Fruit fly (Drosophila melanogaster): ENCODE data around the gene CG32987.

CG32987 gene

dm6 chr2L:8852235-8852634 is 11.4 kb upstream of the CG32987 start (continued):
- no peak for TF ChIP-seq lbe (GFP tag; optimal IDR thresholded peaks at IDR 0.05)
- TF ChIP-seq Hey (tag; optimal IDR thresholded peaks at IDR 0.05) = peak; percentile 76
- no peak for TF ChIP-seq Gug (GFP tag; IDR thresholded peaks at IDR 0.05)
- no peak for TF ChIP-seq ab (GFP tag; optimal IDR thresholded peaks at IDR 0.05)
- TF ChIP-seq peb (GFP tag; IDR thresholded peaks at IDR 0.05) = no peak
- no peak for TF ChIP-seq CG11085 (GFP tag; IDR thresholded peaks at IDR 0.05)
- peak; percentile 11 for TF ChIP-seq phol (tag; optimal IDR thresholded peaks at IDR 0.05)
- no peak for TF ChIP-seq Dek (tag; optimal IDR thresholded peaks at IDR 0.05)
- no peak for TF ChIP-seq amos (GFP tag; IDR thresholded peaks at IDR 0.05; ENCODE audit: partially characterized antibody)
- no peak for TF ChIP-seq CG12155 (GFP tag; optimal IDR thresholded peaks at IDR 0.05)
- TF ChIP-seq CG30403 (GFP tag; optimal IDR thresholded peaks at IDR 0.05) = no peak
- TF ChIP-seq Sox102F (GFP tag; optimal IDR thresholded peaks at IDR 0.05) = peak; percentile 22
- TF ChIP-seq CG10654 (GFP tag; optimal IDR thresholded peaks at IDR 0.05) = no peak
- TF ChIP-seq unc-4 (GFP tag; IDR thresholded peaks at IDR 0.05; ENCODE audit: partially characterized antibody) = no peak
- TF ChIP-seq Mad (GFP tag; optimal IDR thresholded peaks at IDR 0.05) = no peak
- no peak for TF ChIP-seq CG9215 (GFP tag; IDR thresholded peaks at IDR 0.05)
- no peak for TF ChIP-seq Aef1 (GFP tag; IDR thresholded peaks at IDR 0.05)
- TF ChIP-seq az2 (GFP tag; optimal IDR thresholded peaks at IDR 0.05) = no peak
- TF ChIP-seq CG16863 (GFP tag; optimal IDR thresholded peaks at IDR 0.05) = peak; percentile 38
- TF ChIP-seq hth (optimal IDR thresholded peaks at IDR 0.05) = no peak
- TF ChIP-seq CG3726 (GFP tag; IDR thresholded peaks at IDR 0.05) = no peak
- no peak for TF ChIP-seq Poxn (GFP tag; IDR thresholded peaks at IDR 0.05)
- TF ChIP-seq CG12104 (GFP tag; optimal IDR thresholded peaks at IDR 0.05) = peak; percentile 47
- no peak for TF ChIP-seq CG6791 (GFP tag; IDR thresholded peaks at IDR 0.05; ENCODE audit: partially characterized antibody)
- peak; percentile 53 for TF ChIP-seq CG10267 (tag; optimal IDR thresholded peaks at IDR 0.05)
- TF ChIP-seq unpg (GFP tag; optimal IDR thresholded peaks at IDR 0.05) = peak; percentile 69
- TF ChIP-seq D (optimal IDR thresholded peaks at IDR 0.05) = no peak
- peak; percentile 83 for TF ChIP-seq D (GFP tag; optimal IDR thresholded peaks at IDR 0.05)
- peak; percentile 64 for TF ChIP-seq CG6765 (GFP tag; optimal IDR thresholded peaks at IDR 0.05)
- TF ChIP-seq CG13775 (GFP tag; optimal IDR thresholded peaks at IDR 0.05) = peak; percentile 38
- peak; percentile 63; the same call in 1 of the 3 replicates for TF ChIP-seq zfh1 (GFP tag; IDR thresholded peaks at IDR 0.05)
- no peak for TF ChIP-seq p53 (GFP tag; optimal IDR thresholded peaks at IDR 0.05)
- no peak for TF ChIP-seq CG3838 (GFP tag; optimal IDR thresholded peaks at IDR 0.05)
- TF ChIP-seq CG31388 (GFP tag; optimal IDR thresholded peaks at IDR 0.05) = peak; percentile 28
- TF ChIP-seq sd (tag; optimal IDR thresholded peaks at IDR 0.05) = peak; percentile 10
- TF ChIP-seq CG18619 (GFP tag; optimal IDR thresholded peaks at IDR 0.05) = peak; percentile 72
- TF ChIP-seq CG11504 (tag; optimal IDR thresholded peaks at IDR 0.05) = peak; percentile 34
- no peak for TF ChIP-seq Oaz (GFP tag; IDR thresholded peaks at IDR 0.05)
- no peak for TF ChIP-seq Fer3 (tag; optimal IDR thresholded peaks at IDR 0.05)
- TF ChIP-seq Bteb2 (GFP tag; optimal IDR thresholded peaks at IDR 0.05) = no peak
- no peak for TF ChIP-seq CG18011 (GFP tag; optimal IDR thresholded peaks at IDR 0.05)
- no peak for TF ChIP-seq CG32772 (GFP tag; IDR thresholded peaks at IDR 0.05)
- TF ChIP-seq CG8089 (GFP tag; optimal IDR thresholded peaks at IDR 0.05) = peak; percentile 69
- no peak for TF ChIP-seq Lim3 (GFP tag; IDR thresholded peaks at IDR 0.05)
- TF ChIP-seq schlank (tag; optimal IDR thresholded peaks at IDR 0.05) = peak; percentile 54
- no peak for TF ChIP-seq lov (optimal IDR thresholded peaks at IDR 0.05)
- peak; percentile 68; the same call in 2 of the 3 replicates for TF ChIP-seq lov (GFP tag; IDR thresholded peaks at IDR 0.05)
- TF ChIP-seq CG8290 (GFP tag; optimal IDR thresholded peaks at IDR 0.05) = peak; percentile 59
- peak in 1 of 2 experiments; percentile 89 for TF ChIP-seq CG8290 (tag; optimal IDR thresholded peaks at IDR 0.05)
- peak; percentile 54 for TF ChIP-seq btn (GFP tag; optimal IDR thresholded peaks at IDR 0.05)
- no peak for TF ChIP-seq lmd (GFP tag; IDR thresholded peaks at IDR 0.05)
- no peak for TF ChIP-seq esg (GFP tag; conservative IDR thresholded peaks at IDR 0.05)
- peak; percentile 48 for TF ChIP-seq kah (GFP tag; optimal IDR thresholded peaks at IDR 0.05)

Data from whole organism, embryonic.